Worm (Caenorhabditis elegans): Measurements from ENCODE around the gene zip-3.

zip-3 gene

ce11 chrII:13962319-13962718 is 5.1 kb upstream of the zip-3 start, which contains the start of gene rpi-1:
TSS of gene rpi-1 (minus strand) at chrII:13962419.
- TF ChIP-seq nhr-237 (tag; optimal IDR thresholded peaks at IDR 0.05), result no peak
- TF ChIP-seq ham-2 (GFP tag; optimal IDR thresholded peaks at IDR 0.05), result no peak

DNA sequence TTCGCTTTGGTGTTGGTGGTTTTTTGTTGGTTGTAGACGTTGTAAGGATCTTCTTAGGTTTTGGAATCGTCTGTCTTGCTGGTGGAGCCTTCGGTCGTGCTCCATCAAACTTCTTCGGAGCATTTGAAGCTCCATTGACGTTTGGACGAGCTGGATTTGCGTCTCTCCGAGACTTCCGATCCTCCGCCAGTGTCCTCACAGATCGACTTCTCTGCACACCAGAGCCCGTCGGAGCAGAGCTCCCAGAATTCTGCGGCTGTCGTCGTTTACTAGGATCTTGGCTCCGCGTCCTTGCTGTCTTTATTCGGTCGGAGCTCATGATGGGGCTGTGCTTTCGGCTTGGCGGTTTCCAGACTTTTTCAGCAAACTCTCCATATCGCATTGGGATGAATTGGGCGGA is 4.3 kb upstream of the zip-3 start:
- TF ChIP-seq flh-1 (GFP tag; optimal IDR thresholded peaks at IDR 0.05) (no peak), blmp-1 (tag; optimal IDR thresholded peaks at IDR 0.05) (no peak), ceh-83 (GFP tag; optimal IDR thresholded peaks at IDR 0.05) (no peak), mab-5 (tag; optimal IDR thresholded peaks at IDR 0.05) (no peak), tbx-8 (GFP tag; optimal IDR thresholded peaks at IDR 0.05) (no peak), sem-2 (GFP tag; optimal IDR thresholded peaks at IDR 0.05) (no peak), lin-13 (tag; optimal IDR thresholded peaks at IDR 0.05) (no peak), elt-3 (tag; optimal IDR thresholded peaks at IDR 0.05) (no peak), lsy-2 (tag; optimal IDR thresholded peaks at IDR 0.05) (no peak), cnd-1 (tag; optimal IDR thresholded peaks at IDR 0.05) (no peak), nhr-76 (tag; optimal IDR thresholded peaks at IDR 0.05) (no peak), ztf-11 (tag; optimal IDR thresholded peaks at IDR 0.05) (no peak), ceh-43 (GFP tag; optimal IDR thresholded peaks at IDR 0.05) (no peak), ces-1 (GFP tag; optimal IDR thresholded peaks at IDR 0.05) (no peak), pha-4 (tag; optimal IDR thresholded peaks at IDR 0.05) (no peak), unc-62 (GFP tag; optimal IDR thresholded peaks at IDR 0.05) (no peak), lin-32 (GFP tag; optimal IDR thresholded peaks at IDR 0.05) (no peak)

ce11 chrII:13958359-13958758 is 1.1 kb upstream of the zip-3 start:
- TF ChIP-seq zip-8 (tag; optimal IDR thresholded peaks at IDR 0.05) (no peak), snpc-4 (tag; optimal IDR thresholded peaks at IDR 0.05) (no peak), sptf-1 (tag; optimal IDR thresholded peaks at IDR 0.05) (no peak)

- TF ChIP-seq hlh-1 (tag; optimal IDR thresholded peaks at IDR 0.05) (no peak), lin-32 (GFP tag; optimal IDR thresholded peaks at IDR 0.05) (no peak), blmp-1 (tag; optimal IDR thresholded peaks at IDR 0.05) (no peak), pha-4 (tag; optimal IDR thresholded peaks at IDR 0.05) (no peak), zip-8 (tag; optimal IDR thresholded peaks at IDR 0.05) (no peak), nhr-76 (tag; optimal IDR thresholded peaks at IDR 0.05) (no peak), ceh-83 (GFP tag; optimal IDR thresholded peaks at IDR 0.05) (no peak), elt-3 (tag; optimal IDR thresholded peaks at IDR 0.05) (no peak), ham-2 (GFP tag; optimal IDR thresholded peaks at IDR 0.05) (no peak), mls-2 (tag; optimal IDR thresholded peaks at IDR 0.05) (no peak), snpc-4 (tag; optimal IDR thresholded peaks at IDR 0.05) (no peak), flh-1 (GFP tag; optimal IDR thresholded peaks at IDR 0.05) (no peak), sem-2 (GFP tag; optimal IDR thresholded peaks at IDR 0.05) (no peak), mab-5 (tag; optimal IDR thresholded peaks at IDR 0.05) (no peak), nhr-2 (tag; optimal IDR thresholded peaks at IDR 0.05) (no peak)
These were observed 728 bp downstream of the zip-3 start for ce11 chrII:13956529-13956928.

ce11 chrII:13954979-13955378 is 2.3 kb downstream of the zip-3 start:
- TF ChIP-seq nhr-76 (tag; optimal IDR thresholded peaks at IDR 0.05), result no peak
- no peak for TF ChIP-seq ces-1 (GFP tag; optimal IDR thresholded peaks at IDR 0.05)
- no peak for TF ChIP-seq tbx-8 (GFP tag; optimal IDR thresholded peaks at IDR 0.05)
- TF ChIP-seq blmp-1 (tag; optimal IDR thresholded peaks at IDR 0.05), result no peak
- no peak for TF ChIP-seq elt-3 (tag; optimal IDR thresholded peaks at IDR 0.05)
- TF ChIP-seq unc-62 (GFP tag; optimal IDR thresholded peaks at IDR 0.05), result no peak
- no peak for TF ChIP-seq ceh-43 (GFP tag; optimal IDR thresholded peaks at IDR 0.05)
- no peak for TF ChIP-seq drap-1 (GFP tag; optimal IDR thresholded peaks at IDR 0.05)
- TF ChIP-seq nhr-2 (tag; optimal IDR thresholded peaks at IDR 0.05), result no peak
- TF ChIP-seq mls-2 (tag; optimal IDR thresholded peaks at IDR 0.05), result no peak
- no peak for TF ChIP-seq ceh-39 (tag; optimal IDR thresholded peaks at IDR 0.05)
- no peak for TF ChIP-seq flh-1 (GFP tag; optimal IDR thresholded peaks at IDR 0.05)
- no peak for TF ChIP-seq ceh-83 (GFP tag; optimal IDR thresholded peaks at IDR 0.05)

DNA sequence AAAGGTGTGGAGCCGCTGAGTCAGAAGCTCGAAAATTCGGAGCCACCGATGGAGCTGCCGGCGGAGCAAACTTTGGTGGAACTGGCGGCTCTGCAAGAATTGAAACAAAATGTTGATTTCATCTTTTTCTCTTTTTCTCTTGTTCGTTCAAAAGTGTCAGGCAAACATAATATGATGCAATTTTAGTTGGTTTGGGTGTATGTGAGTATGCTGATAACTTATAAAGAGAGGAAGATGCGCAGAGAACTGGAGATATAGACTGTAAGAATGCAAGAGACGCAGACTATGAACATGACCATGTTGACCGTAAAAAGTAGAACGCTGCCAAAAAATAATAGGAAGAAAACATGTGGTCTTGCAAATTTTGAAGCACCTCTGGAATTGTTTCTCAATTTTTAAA is 3.2 kb downstream of the zip-3 start:
- no peak for TF ChIP-seq bed-3 (GFP tag; optimal IDR thresholded peaks at IDR 0.05)
- no peak for TF ChIP-seq ceh-43 (GFP tag; optimal IDR thresholded peaks at IDR 0.05)
- TF ChIP-seq ham-2 (GFP tag; optimal IDR thresholded peaks at IDR 0.05), result no peak
- no peak for TF ChIP-seq hlh-1 (tag; optimal IDR thresholded peaks at IDR 0.05)
- no peak for TF ChIP-seq elt-1 (tag; optimal IDR thresholded peaks at IDR 0.05; ENCODE audit: borderline replicate concordance, insufficient read depth)
- no peak for TF ChIP-seq ces-1 (GFP tag; optimal IDR thresholded peaks at IDR 0.05)
- no peak for TF ChIP-seq nhr-28 (tag; optimal IDR thresholded peaks at IDR 0.05)
- TF ChIP-seq elt-3 (tag; optimal IDR thresholded peaks at IDR 0.05), result no peak
- no peak for TF ChIP-seq unc-39 (tag; optimal IDR thresholded peaks at IDR 0.05)
